Worm (Caenorhabditis elegans) whole organism, L1 larva: Measurements from ENCODE around the gene F26G1.5.

Source experiments
- C16A3.4 ChIP-seq: fragments of 150-350 bp; optimal IDR thresholded peaks from 2 replicates; lab custom pipeline; 2014; ENCODE audit warnings: missing biosample characterization, missing genetic modification characterization
- F16B12.6 ChIP-seq: fragments of 150-350 bp; optimal IDR thresholded peaks from 2 replicates; lab custom pipeline; 2014; ENCODE audit warnings: missing biosample characterization, missing genetic modification characterization
- aha-1 ChIP-seq: fragments of 150-350 bp; optimal IDR thresholded peaks from 2 replicates; lab custom pipeline; 2014; ENCODE audit warnings: missing biosample characterization, missing genetic modification characterization
- blmp-1 ChIP-seq: fragments of 150-350 bp; optimal IDR thresholded peaks from 2 replicates; lab custom pipeline; 2014; ENCODE audit warnings: missing biosample characterization, missing genetic modification characterization
- ceh-88 ChIP-seq: fragments of 200-800 bp; sonication (Bioruptor generic); IDR thresholded peaks from 2 replicates; pipeline ENCODE4 v1.3.6; 2022; ENCODE audit warnings: missing genetic modification characterization, missing compliant biosample characterization
- ceh-90 ChIP-seq: sonication (generic microtip); optimal IDR thresholded peaks from 2 replicates; lab custom pipeline; 2016; ENCODE audit warnings: missing genetic modification characterization, missing compliant biosample characterization
- efl-1 ChIP-seq, 4 experiments: fragments of 150-350 bp; optimal IDR thresholded peaks in 3 of 4; peaks in 1 of 4; 1 replicate in 1 of 4; 2 replicates in 3 of 4; lab custom pipeline; 2014; ENCODE audit warnings: missing biosample characterization in 2 of 4, missing genetic modification characterization in 2 of 4, missing genetic modification reagents in 2 of 4
- egl-27 ChIP-seq, 2 experiments: fragments of 150-350 bp in 1 of 2; sonication (generic microtip); optimal IDR thresholded peaks; 3 replicates each; lab custom pipeline; 2017 to 2018; ENCODE audit warnings: missing biosample characterization in 2 of 2, missing genetic modification characterization in 2 of 2, missing genetic modification reagents in 2 of 2
- elt-2 ChIP-seq: sonication (generic microtip); optimal IDR thresholded peaks from 2 replicates; lab custom pipeline; 2016; ENCODE audit warnings: missing genetic modification characterization, mild to moderate bottlenecking, inconsistent platforms, missing compliant biosample characterization, missing genetic modification reagents
- ets-5 ChIP-seq: fragments of 200-800 bp; sonication (Bioruptor generic); IDR thresholded peaks from 2 replicates; pipeline ENCODE4 v1.3.6; 2022; ENCODE audit warnings: missing genetic modification characterization, missing compliant biosample characterization
- fos-1 ChIP-seq: fragments of 150-350 bp; optimal IDR thresholded peaks from 2 replicates; lab custom pipeline; 2014; ENCODE audit warnings: missing biosample characterization, missing genetic modification characterization
- hlh-4 ChIP-seq: sonication (generic microtip); optimal IDR thresholded peaks from 2 replicates; lab custom pipeline; 2016; ENCODE audit warnings: mild to moderate bottlenecking, missing genetic modification characterization, missing compliant biosample characterization
- irx-1 ChIP-seq: sonication (generic microtip); optimal IDR thresholded peaks from 2 replicates; lab custom pipeline; 2016; ENCODE audit warnings: missing genetic modification characterization, missing compliant biosample characterization
- isw-1 ChIP-seq: fragments of 200-800 bp; sonication (Bioruptor generic); IDR thresholded peaks from 2 replicates; pipeline ENCODE4 v1.3.6; 2022; ENCODE audit warnings: missing genetic modification characterization, missing compliant biosample characterization
- lin-14 ChIP-seq: fragments of 200-800 bp; sonication (Bioruptor generic); optimal IDR thresholded peaks from 2 replicates; lab custom pipeline; 2018; ENCODE audit warnings: mild to moderate bottlenecking, missing genetic modification characterization, moderate library complexity, missing compliant biosample characterization
- lsy-2 ChIP-seq, 2 experiments: fragments of 150-350 bp; optimal IDR thresholded peaks; 2 replicates each; lab custom pipeline; 2014; ENCODE audit warnings: missing biosample characterization in 2 of 2, missing genetic modification characterization in 2 of 2
- nhr-11 ChIP-seq: fragments of 150-350 bp; optimal IDR thresholded peaks from 2 replicates; lab custom pipeline; 2014; ENCODE audit warnings: missing biosample characterization, missing genetic modification characterization
- nhr-12 ChIP-seq: sonication (generic microtip); optimal IDR thresholded peaks from 2 replicates; lab custom pipeline; 2017; ENCODE audit warnings: missing biosample characterization, missing genetic modification characterization
- nhr-19 ChIP-seq: fragments of 200-800 bp; sonication (Bioruptor generic); conservative IDR thresholded peaks from 2 replicates; pipeline ENCODE4 v1.3.6; 2022; ENCODE audit warnings: missing genetic modification characterization, missing compliant biosample characterization
- nhr-237 ChIP-seq: fragments of 150-350 bp; optimal IDR thresholded peaks from 2 replicates; lab custom pipeline; 2014; ENCODE audit warnings: missing biosample characterization, missing genetic modification characterization
- nhr-28 ChIP-seq: fragments of 150-350 bp; optimal IDR thresholded peaks from 2 replicates; lab custom pipeline; 2014; ENCODE audit warnings: missing biosample characterization, missing genetic modification characterization
- nhr-47 ChIP-seq: sonication (generic microtip); optimal IDR thresholded peaks from 2 replicates; lab custom pipeline; 2016; ENCODE audit warnings: mild to moderate bottlenecking, missing genetic modification characterization, moderate library complexity, missing compliant biosample characterization
- nhr-71 ChIP-seq: sonication (generic microtip); optimal IDR thresholded peaks from 2 replicates; lab custom pipeline; 2016; ENCODE audit warnings: mild to moderate bottlenecking, missing genetic modification characterization, moderate library complexity, missing compliant biosample characterization
- nhr-76 ChIP-seq: sonication (generic microtip); optimal IDR thresholded peaks from 2 replicates; lab custom pipeline; 2017; ENCODE audit warnings: missing biosample characterization, missing genetic modification characterization
- nhr-85 ChIP-seq: sonication (generic microtip); peaks from one replicate; lab custom pipeline; 2016; ENCODE audit warnings: missing genetic modification characterization, inconsistent platforms, missing compliant biosample characterization
- pag-3 ChIP-seq: sonication (generic microtip); optimal IDR thresholded peaks from 2 replicates; lab custom pipeline; 2017; ENCODE audit warnings: missing genetic modification characterization, mild to moderate bottlenecking, missing compliant biosample characterization, antibody characterized with exemption, borderline replicate concordance; ENCODE audit not compliant: insufficient read depth
- rnt-1 ChIP-seq: sonication (generic microtip); optimal IDR thresholded peaks from 2 replicates; lab custom pipeline; 2016; ENCODE audit warnings: mild to moderate bottlenecking, missing genetic modification characterization, moderate library complexity, missing compliant biosample characterization
- skn-1 ChIP-seq: fragments of 150-350 bp; optimal IDR thresholded peaks from 2 replicates; lab custom pipeline; 2014; ENCODE audit warnings: missing biosample characterization, missing genetic modification characterization
- snpc-4 ChIP-seq: fragments of 150-350 bp; optimal IDR thresholded peaks from 2 replicates; lab custom pipeline; 2014; ENCODE audit warnings: missing biosample characterization, missing genetic modification characterization
- snu-23 ChIP-seq: sonication (generic microtip); optimal IDR thresholded peaks from 2 replicates; lab custom pipeline; 2016; ENCODE audit warnings: missing genetic modification characterization, missing compliant biosample characterization
- sox-4 ChIP-seq: sonication (generic microtip); optimal IDR thresholded peaks from 2 replicates; lab custom pipeline; 2016; ENCODE audit warnings: missing genetic modification characterization, missing compliant biosample characterization
- sptf-1 ChIP-seq: fragments of 150-350 bp; optimal IDR thresholded peaks from 2 replicates; lab custom pipeline; 2014; ENCODE audit warnings: missing biosample characterization, missing genetic modification characterization
- sup-37 ChIP-seq: fragments of 200-800 bp; sonication (Bioruptor generic); optimal IDR thresholded peaks from 2 replicates; lab custom pipeline; 2018; ENCODE audit warnings: mild to moderate bottlenecking, missing genetic modification characterization, missing compliant biosample characterization
- swsn-7 ChIP-seq: sonication (generic microtip); optimal IDR thresholded peaks from 2 replicates; lab custom pipeline; 2016; ENCODE audit warnings: missing genetic modification characterization, missing compliant biosample characterization
- unc-62 ChIP-seq: fragments of 150-350 bp; optimal IDR thresholded peaks from 2 replicates; lab custom pipeline; 2014; ENCODE audit warnings: missing biosample characterization, missing genetic modification reagents, missing genetic modification characterization
- unc-86 ChIP-seq: sonication (generic microtip); optimal IDR thresholded peaks from 2 replicates; lab custom pipeline; 2016; ENCODE audit warnings: missing genetic modification characterization, missing compliant biosample characterization
- unc-98 ChIP-seq: fragments of 200-800 bp; sonication (Bioruptor generic); IDR thresholded peaks from 2 replicates; pipeline ENCODE4 v1.3.6; 2022; ENCODE audit warnings: missing genetic modification characterization, missing compliant biosample characterization

The F26G1.5 gene

ce11 chrII:4737348-4737747, 33.8 kb downstream of the F26G1.5 start, which contains the start of gene ctsa-1.1:
Gene ctsa-1.1, plus strand, starts transcription at chrII:4737648.
- TF ChIP-seq rnt-1 (peak; percentile 8), nhr-11 (tag; lab: Kevin White, UChicago) (no peak), irx-1 (tag; lab: Kevin White, UChicago) (no peak), snpc-4 (tag; lab: Kevin White, UChicago) (no peak)

- TF ChIP-seq nhr-47 (tag; lab: Kevin White, UChicago) (no peak), ets-5 (no peak), efl-1 (optimal IDR thresholded peaks at IDR 0.05; lab: Kevin White, UChicago) (peak in 1 of 2 experiments; percentile 12), efl-1 (GFP tag; optimal IDR thresholded peaks at IDR 0.05 in 1 of 2; lab: Kevin White, UChicago) (peak in 1 of 2 experiments; percentile 82), snu-23 (GFP tag; lab: Kevin White, UChicago) (peak; percentile 19), ceh-90 (tag; lab: Kevin White, UChicago) (no peak), hlh-4 (tag; lab: Kevin White, UChicago) (no peak), nhr-28 (no peak), fos-1 (tag; lab: Kevin White, UChicago) (no peak), lin-14 (peak; percentile 60), sup-37 (GFP tag; lab: Kevin White, UChicago) (no peak), sox-4 (no peak), lsy-2 (tag; optimal IDR thresholded peaks at IDR 0.05; lab: Kevin White, UChicago) (peak; percentile 19 to 20), nhr-71 (tag; lab: Kevin White, UChicago) (peak; percentile 65), rnt-1 (peak; percentile 38), unc-98 (GFP tag; lab: Robert Waterston, UW) (no peak), pag-3 (tag; lab: Kevin White, UChicago) (peak; percentile 58), unc-62 (no peak)
- TF ChIP-seq, all 84 proteins: peak for 7
Measured at ce11 chrII:4736585-4736984, 34.6 kb downstream of the F26G1.5 start.

ce11 chrII:4734477-4734876, 36.7 kb downstream of the F26G1.5 start:
- TF ChIP-seq skn-1 (tag; lab: Kevin White, UChicago): no peak
- peak in 1 of 2 experiments; percentile 11 for TF ChIP-seq lsy-2 (tag; optimal IDR thresholded peaks at IDR 0.05; lab: Kevin White, UChicago)
- peak; percentile 54 for TF ChIP-seq nhr-85 (tag; lab: Kevin White, UChicago)
- peak; percentile 65 for TF ChIP-seq lin-14
- peak; percentile 100 for TF ChIP-seq blmp-1 (tag; lab: Kevin White, UChicago)

DNA sequence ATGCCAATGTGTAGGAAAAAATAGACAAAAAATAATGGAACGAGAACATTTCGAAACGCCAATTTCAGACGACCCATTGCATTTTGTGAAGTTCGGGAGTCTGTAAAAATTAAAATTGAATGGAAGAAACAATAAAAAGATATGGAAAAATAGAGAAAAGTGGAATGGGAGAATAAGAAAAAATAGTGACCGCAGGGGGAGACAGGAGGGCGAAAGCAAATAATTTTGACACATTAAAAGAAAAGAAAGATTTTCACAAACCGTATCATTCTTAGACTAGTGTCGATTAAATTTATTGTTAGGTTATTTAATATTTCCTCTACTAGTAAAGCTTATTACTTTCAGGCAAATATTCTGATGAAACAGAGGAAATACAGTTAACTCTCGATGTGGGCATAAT, 37.3 kb downstream of the F26G1.5 start, which contains the start of gene F41C3.11:
TSS of gene F41C3.11 (minus strand) at position 101 of the 400 bp plus-strand sequence.
- TF ChIP-seq blmp-1 (tag; lab: Kevin White, UChicago) (peak; percentile 25), nhr-12 (no peak), elt-2 (no peak)

ce11 chrII:4729733-4730132, 41.4 kb downstream of the F26G1.5 start, which contains the start of gene F41C3.7:
Gene F41C3.7, plus strand, starts transcription at chrII:4730033.
- TF ChIP-seq nhr-237 (tag; lab: Kevin White, UChicago): no peak
- no peak for TF ChIP-seq isw-1
- TF ChIP-seq hlh-4 (tag; lab: Kevin White, UChicago): no peak
- no peak for TF ChIP-seq ceh-88 (GFP tag; lab: Robert Waterston, UW)
- TF ChIP-seq C16A3.4 (tag; lab: Kevin White, UChicago): no peak
- no peak for TF ChIP-seq unc-86 (tag; lab: Kevin White, UChicago)
- TF ChIP-seq sptf-1: no peak
- no peak for TF ChIP-seq skn-1 (tag; lab: Kevin White, UChicago)
- TF ChIP-seq nhr-19 (GFP tag; lab: Robert Waterston, UW): no peak
- TF ChIP-seq snu-23 (GFP tag; lab: Kevin White, UChicago): no peak
- TF ChIP-seq aha-1 (tag; lab: Kevin White, UChicago): no peak
- TF ChIP-seq egl-27 (tag; optimal IDR thresholded peaks at IDR 0.05; lab: Kevin White, UChicago): no peak
- TF ChIP-seq swsn-7: no peak
- no peak for TF ChIP-seq F16B12.6
- TF ChIP-seq unc-62: no peak
- no peak for TF ChIP-seq lsy-2 (tag; optimal IDR thresholded peaks at IDR 0.05; lab: Kevin White, UChicago)
- TF ChIP-seq nhr-76 (tag; lab: Kevin White, UChicago): no peak
- TF ChIP-seq nhr-71 (tag; lab: Kevin White, UChicago): no peak
